Fruit fly (Drosophila melanogaster) whole organism, embryonic: Measurements from ENCODE around the gene CG33346.
A peak's percentile ranks its signal among the peaks of the same experiment; 100 is the strongest.

Experiments used
- Bgb ChIP-seq: fragments of 200-800 bp; sonication (Bioruptor generic); IDR thresholded peaks from 2 replicates; pipeline ENCODE4 v1.3.6; 2022; ENCODE audit warnings: missing biosample characterization, missing genetic modification characterization; ENCODE audit not compliant: partially characterized antibody
- CG10565 ChIP-seq: fragments of 200-800 bp; sonication (Bioruptor generic); optimal IDR thresholded peaks from 3 replicates; lab custom pipeline; 2016; ENCODE audit warnings: missing biosample characterization, mild to moderate bottlenecking, missing genetic modification characterization
- CG10959 ChIP-seq: fragments of 200-800 bp; sonication (Bioruptor generic); IDR thresholded peaks from 2 replicates; pipeline ENCODE4 v1.3.6; 2022; ENCODE audit warnings: missing biosample characterization, missing genetic modification characterization
- CG12659 ChIP-seq: fragments of 200-800 bp; sonication (Bioruptor generic); optimal IDR thresholded peaks from 3 replicates; lab custom pipeline; 2017; ENCODE audit warnings: mild to moderate bottlenecking, missing biosample characterization, missing genetic modification reagents, missing genetic modification characterization
- CG17328 ChIP-seq: fragments of 200-800 bp; sonication (Bioruptor generic); IDR thresholded peaks from 2 replicates; pipeline ENCODE4 v1.3.6; 2022; ENCODE audit warnings: missing biosample characterization, missing genetic modification characterization
- CG17385 ChIP-seq: fragments of 200-800 bp; sonication (Bioruptor generic); optimal IDR thresholded peaks from 3 replicates; lab custom pipeline; 2018; ENCODE audit warnings: missing biosample characterization, mild to moderate bottlenecking, missing genetic modification characterization
- CG17829 ChIP-seq: fragments of 200-800 bp; optimal IDR thresholded peaks from 2 replicates; lab custom pipeline; 2019; ENCODE audit warnings: missing biosample characterization, mild to moderate bottlenecking, missing genetic modification characterization, moderate library complexity
- CG17912 ChIP-seq: fragments of 200-800 bp; sonication (Bioruptor generic); optimal IDR thresholded peaks from 2 replicates; lab custom pipeline; 2018; ENCODE audit warnings: missing biosample characterization, mild to moderate bottlenecking, missing genetic modification characterization
- CG1792 ChIP-seq: fragments of 200-800 bp; sonication (Bioruptor generic); optimal IDR thresholded peaks from 2 replicates; lab custom pipeline; 2016; ENCODE audit warnings: missing biosample characterization, missing genetic modification characterization
- CG2116 ChIP-seq: fragments of 200-800 bp; sonication (Bioruptor generic); optimal IDR thresholded peaks from 3 replicates; lab custom pipeline; 2018; ENCODE audit warnings: missing biosample characterization, mild to moderate bottlenecking, missing genetic modification characterization
- CG30431 ChIP-seq: fragments of 200-800 bp; sonication (Bioruptor generic); optimal IDR thresholded peaks from 2 replicates; lab custom pipeline; 2017; ENCODE audit warnings: missing biosample characterization, missing genetic modification characterization
- CG3163 ChIP-seq: fragments of 200-800 bp; sonication (Bioruptor generic); optimal IDR thresholded peaks from 3 replicates; lab custom pipeline; 2016; ENCODE audit warnings: missing biosample characterization, missing genetic modification characterization
- CG33557 ChIP-seq: fragments of 200-800 bp; sonication (Bioruptor generic); optimal IDR thresholded peaks from 2 replicates; lab custom pipeline; 2019; ENCODE audit warnings: missing biosample characterization, mild to moderate bottlenecking, missing genetic modification characterization, moderate library complexity
- CG3726 ChIP-seq: fragments of 200-800 bp; sonication (Bioruptor generic); IDR thresholded peaks from 3 replicates; pipeline ENCODE4, ENCODE4 v1.3.6; 2022; ENCODE audit warnings: missing biosample characterization, missing genetic modification characterization
- CG4854 ChIP-seq: fragments of 200-800 bp; sonication (Bioruptor generic); optimal IDR thresholded peaks from 2 replicates; lab custom pipeline; 2016; ENCODE audit warnings: missing biosample characterization, missing genetic modification characterization, inconsistent platforms
- CG8765 ChIP-seq: fragments of 200-800 bp; sonication (Bioruptor generic); IDR thresholded peaks from 2 replicates; pipeline ENCODE4 v1.3.6; 2022; ENCODE audit warnings: missing biosample characterization, missing genetic modification characterization
- CG9437 ChIP-seq: fragments of 200-800 bp; sonication (Bioruptor generic); optimal IDR thresholded peaks from 2 replicates; lab custom pipeline; 2018; ENCODE audit warnings: missing biosample characterization, mild to moderate bottlenecking, missing genetic modification characterization
- CG9727 ChIP-seq: fragments of 200-800 bp; sonication (Bioruptor generic); optimal IDR thresholded peaks from 3 replicates; lab custom pipeline; 2017; ENCODE audit warnings: missing biosample characterization, mild to moderate bottlenecking, missing genetic modification characterization
- Dip3 ChIP-seq: fragments of 200-800 bp; sonication (Bioruptor generic); optimal IDR thresholded peaks from 3 replicates; lab custom pipeline; 2016; ENCODE audit warnings: missing biosample characterization, missing genetic modification characterization
- Dll ChIP-seq: fragments of 200-800 bp; sonication (Bioruptor generic); IDR thresholded peaks from 4 replicates; pipeline ENCODE4 v1.3.6; 2022; ENCODE audit warnings: missing biosample characterization, missing genetic modification characterization; ENCODE audit not compliant: partially characterized antibody
- Dref ChIP-seq: fragments of 200-800 bp; sonication (Bioruptor generic); IDR thresholded peaks from 2 replicates; pipeline ENCODE4 v1.3.6; 2022; ENCODE audit warnings: missing biosample characterization, missing genetic modification characterization
- HHEX ChIP-seq: fragments of 200-800 bp; sonication (Bioruptor generic); optimal IDR thresholded peaks from 3 replicates; lab custom pipeline; 2017; ENCODE audit warnings: missing biosample characterization, mild to moderate bottlenecking, missing genetic modification characterization, missing genetic modification reagents
- HLH4C ChIP-seq: fragments of 200-800 bp; sonication (Bioruptor generic); IDR thresholded peaks from 3 replicates; pipeline ENCODE4 v1.3.6; 2022; ENCODE audit warnings: missing biosample characterization, missing genetic modification characterization; ENCODE audit not compliant: partially characterized antibody
- Myb ChIP-seq: fragments of 200-800 bp; sonication (Bioruptor generic); optimal IDR thresholded peaks from 2 replicates; lab custom pipeline; 2016; ENCODE audit warnings: missing biosample characterization, missing genetic modification characterization
- PHDP ChIP-seq: fragments of 200-800 bp; sonication (Bioruptor generic); optimal IDR thresholded peaks from 3 replicates; lab custom pipeline; 2018; ENCODE audit warnings: missing biosample characterization, mild to moderate bottlenecking, missing genetic modification characterization, moderate library complexity
- Pdp1 ChIP-seq, 2 experiments: fragments of 200-800 bp; sonication (Bioruptor generic); optimal IDR thresholded peaks; 3 replicates each; lab custom pipeline; 2016; ENCODE audit warnings: missing biosample characterization in 2 of 2, missing genetic modification characterization in 2 of 2, mild to moderate bottlenecking in 1 of 2, moderate library complexity in 1 of 2
- Sin3A ChIP-seq: fragments of >200 bp; optimal IDR thresholded peaks from 2 replicates; lab custom pipeline; 2018
- Sry-β ChIP-seq: fragments of 200-800 bp; sonication (Bioruptor generic); optimal IDR thresholded peaks from 2 replicates; lab custom pipeline; 2018; ENCODE audit warnings: missing biosample characterization, mild to moderate bottlenecking, missing genetic modification characterization, moderate library complexity
- ap ChIP-seq: fragments of 200-800 bp; sonication (Bioruptor generic); IDR thresholded peaks from 2 replicates; pipeline ENCODE4 v1.3.6; 2022; ENCODE audit warnings: missing biosample characterization, missing genetic modification characterization
- chif ChIP-seq, 2 experiments: fragments of 200-800 bp; sonication (Bioruptor generic); optimal IDR thresholded peaks; 3 replicates each; lab custom pipeline; 2016; ENCODE audit warnings: missing biosample characterization in 2 of 2, missing genetic modification characterization in 2 of 2
- crc ChIP-seq: fragments of 200-800 bp; sonication (Bioruptor generic); optimal IDR thresholded peaks from 2 replicates; lab custom pipeline; 2016; ENCODE audit warnings: missing biosample characterization, missing genetic modification characterization
- crol ChIP-seq: fragments of 200-800 bp; sonication (Bioruptor generic); IDR thresholded peaks from 2 replicates; pipeline ENCODE4 v1.3.6; 2022; ENCODE audit warnings: missing biosample characterization, missing genetic modification characterization
- disco-r ChIP-seq: fragments of 200-800 bp; sonication (Bioruptor generic); optimal IDR thresholded peaks from 2 replicates; lab custom pipeline; 2016; ENCODE audit warnings: missing biosample characterization, missing genetic modification characterization
- fru ChIP-seq: fragments of >200 bp; optimal IDR thresholded peaks from 2 replicates; lab custom pipeline; 2017
- gfzf ChIP-seq: fragments of 200-800 bp; sonication (Bioruptor generic); optimal IDR thresholded peaks from 2 replicates; lab custom pipeline; 2016; ENCODE audit warnings: missing biosample characterization, mild to moderate bottlenecking, missing genetic modification characterization, moderate library complexity
- gsb-n ChIP-seq: fragments of 200-800 bp; sonication (Bioruptor generic); optimal IDR thresholded peaks from 3 replicates; lab custom pipeline; 2018; ENCODE audit warnings: missing biosample characterization, mild to moderate bottlenecking, missing genetic modification characterization
- ham ChIP-seq: fragments of 200-800 bp; sonication (Bioruptor generic); IDR thresholded peaks from 2 replicates; pipeline ENCODE4 v1.3.6; 2022; ENCODE audit warnings: missing biosample characterization, missing genetic modification characterization
- hbn ChIP-seq: fragments of 200-800 bp; sonication (Bioruptor generic); IDR thresholded peaks from 2 replicates; pipeline ENCODE4 v1.3.6; 2022; ENCODE audit warnings: missing biosample characterization, missing genetic modification characterization; ENCODE audit not compliant: partially characterized antibody
- klu ChIP-seq: fragments of 200-800 bp; sonication (Bioruptor generic); IDR thresholded peaks from 2 replicates; pipeline ENCODE4 v1.3.6; 2022; ENCODE audit warnings: missing biosample characterization, missing genetic modification characterization
- nau ChIP-seq: fragments of 200-800 bp; sonication (Bioruptor generic); optimal IDR thresholded peaks from 3 replicates; lab custom pipeline; 2017; ENCODE audit warnings: missing biosample characterization, mild to moderate bottlenecking, missing genetic modification characterization, missing genetic modification reagents
- nom ChIP-seq: fragments of 200-800 bp; sonication (Bioruptor generic); optimal IDR thresholded peaks from 2 replicates; lab custom pipeline; 2017; ENCODE audit warnings: missing biosample characterization, missing genetic modification characterization, mild to moderate bottlenecking, moderate library complexity, missing genetic modification reagents
- p53 ChIP-seq: fragments of 200-800 bp; sonication (Bioruptor generic); optimal IDR thresholded peaks from 2 replicates; lab custom pipeline; 2016; ENCODE audit warnings: missing biosample characterization, missing genetic modification characterization
- pnt ChIP-seq: fragments of 200-800 bp; sonication (Bioruptor generic); optimal IDR thresholded peaks from 3 replicates; lab custom pipeline; 2016; ENCODE audit warnings: missing biosample characterization, missing genetic modification characterization
- pzg ChIP-seq: fragments of 200-800 bp; sonication (Bioruptor generic); optimal IDR thresholded peaks from 3 replicates; lab custom pipeline; 2018; ENCODE audit warnings: missing biosample characterization, mild to moderate bottlenecking, missing genetic modification characterization, moderate library complexity
- scrt ChIP-seq: fragments of 200-800 bp; sonication (Bioruptor generic); optimal IDR thresholded peaks from 2 replicates; lab custom pipeline; 2018; ENCODE audit warnings: missing biosample characterization, mild to moderate bottlenecking, missing genetic modification characterization, moderate library complexity
- seq ChIP-seq: fragments of 200-800 bp; sonication (Bioruptor generic); IDR thresholded peaks from 2 replicates; pipeline ENCODE4 v1.3.6; 2022; ENCODE audit warnings: missing biosample characterization, missing genetic modification characterization
- sima ChIP-seq: fragments of 200-800 bp; sonication (Bioruptor generic); optimal IDR thresholded peaks from 2 replicates; lab custom pipeline; 2016; ENCODE audit warnings: missing biosample characterization, missing genetic modification characterization
- stc ChIP-seq: fragments of 200-800 bp; sonication (Bioruptor generic); IDR thresholded peaks from 2 replicates; pipeline ENCODE4 v1.3.6; 2022; ENCODE audit warnings: missing biosample characterization, missing genetic modification characterization
- tx ChIP-seq: fragments of 200-800 bp; sonication (Bioruptor generic); optimal IDR thresholded peaks from 2 replicates; lab custom pipeline; 2016; ENCODE audit warnings: missing biosample characterization, missing genetic modification characterization
- zen2 ChIP-seq: fragments of 200-800 bp; sonication (Bioruptor generic); IDR thresholded peaks from 3 replicates; pipeline ENCODE4 v1.3.6; 2022; ENCODE audit warnings: missing biosample characterization, missing genetic modification characterization; ENCODE audit not compliant: partially characterized antibody
- zf30C ChIP-seq: fragments of 200-800 bp; sonication (Bioruptor generic); optimal IDR thresholded peaks from 3 replicates; lab custom pipeline; 2018; ENCODE audit warnings: missing biosample characterization, mild to moderate bottlenecking, missing genetic modification characterization
- zfh1 ChIP-seq: fragments of 200-800 bp; sonication (Bioruptor generic); IDR thresholded peaks from 3 replicates; pipeline ENCODE4 v1.3.6; 2022; ENCODE audit warnings: missing biosample characterization, missing genetic modification characterization

The CG33346 gene

dm6 chr3R:28695993-28696392 lies 27.0 kb downstream of the CG33346 start, which contains the start of gene htt (continued):
- 0 out of 2 replicates have a peak, but pooled peaks have one; percentile 19 for TF ChIP-seq hbn (GFP tag; lab: Robert Waterston, UW)
- no peak for TF ChIP-seq disco-r (GFP tag; lab: Kevin White, UChicago)
- no peak for TF ChIP-seq HHEX
- peak; percentile 64 for TF ChIP-seq pzg (GFP tag; lab: Kevin White, UChicago)
- TF ChIP-seq CG4854 (GFP tag; lab: Kevin White, UChicago) = no peak
- TF ChIP-seq CG17912 (GFP tag; lab: Kevin White, UChicago) = no peak
- peak; percentile 15 for TF ChIP-seq CG2116 (GFP tag; lab: Kevin White, UChicago)
- TF ChIP-seq chif (GFP tag; optimal IDR thresholded peaks at IDR 0.05; lab: Kevin White, UChicago) = no peak
- TF ChIP-seq pnt (GFP tag; lab: Kevin White, UChicago) = no peak
- no peak for TF ChIP-seq p53
- peak; percentile 81 for TF ChIP-seq gfzf
- no peak for TF ChIP-seq stc
- no peak for TF ChIP-seq CG3163 (GFP tag; lab: Kevin White, UChicago)
- peak; percentile 96 for TF ChIP-seq Myb (GFP tag; lab: Kevin White, UChicago)
- TF ChIP-seq nau (GFP tag; lab: Kevin White, UChicago) = no peak
- no peak for TF ChIP-seq HLH4C (GFP tag; lab: Robert Waterston, UW)
- TF ChIP-seq CG10959 (GFP tag; lab: Robert Waterston, UW) = no peak
- no peak for TF ChIP-seq crol (GFP tag; lab: Robert Waterston, UW)
- no peak for TF ChIP-seq CG1792
- TF ChIP-seq tx (GFP tag; lab: Kevin White, UChicago) = no peak
- no peak for TF ChIP-seq CG30431 (GFP tag; lab: Kevin White, UChicago)
- TF ChIP-seq CG33557 (GFP tag; lab: Kevin White, UChicago) = no peak
- no peak for TF ChIP-seq CG8765
- TF ChIP-seq CG10565 (GFP tag; lab: Kevin White, UChicago) = no peak
- no peak for TF ChIP-seq zen2 (GFP tag; lab: Robert Waterston, UW)
- peak; percentile 43; the same call in 2 of the 4 replicates for TF ChIP-seq Dll (GFP tag; lab: Robert Waterston, UW)
- TF ChIP-seq seq (GFP tag; lab: Robert Waterston, UW) = no peak
- no peak for TF ChIP-seq ham (GFP tag; lab: Robert Waterston, UW)
- no peak for TF ChIP-seq gsb-n (tag; lab: Kevin White, UChicago)
- no peak for TF ChIP-seq zf30C
- TF ChIP-seq klu (GFP tag; lab: Robert Waterston, UW) = no peak
- TF ChIP-seq Sin3A = peak; percentile 49
- TF ChIP-seq CG9727 (GFP tag; lab: Kevin White, UChicago) = no peak
- peak; percentile 70 for TF ChIP-seq scrt (GFP tag; lab: Kevin White, UChicago)
- no peak for TF ChIP-seq CG9437 (GFP tag; lab: Kevin White, UChicago)
- no peak for TF ChIP-seq CG12659 (GFP tag; lab: Kevin White, UChicago)
- no peak for TF ChIP-seq CG17328 (GFP tag; lab: Robert Waterston, UW)
- TF ChIP-seq zfh1 (GFP tag; lab: Robert Waterston, UW) = no peak
- TF ChIP-seq Sry-β (GFP tag; lab: Kevin White, UChicago) = no peak
- no peak for TF ChIP-seq crc (GFP tag; lab: Kevin White, UChicago)
- TF ChIP-seq nom (GFP tag; lab: Kevin White, UChicago) = no peak
- no peak for TF ChIP-seq CG3726
- TF ChIP-seq ap (GFP tag; lab: Robert Waterston, UW) = no peak
- no peak for TF ChIP-seq fru (lab: Kevin White, UChicago)
- no peak for TF ChIP-seq Pdp1 (GFP tag; optimal IDR thresholded peaks at IDR 0.05; lab: Kevin White, UChicago)
- TF ChIP-seq PHDP (tag; lab: Kevin White, UChicago) = no peak
- TF ChIP-seq Dref = peak; percentile 32; the same call in 1 of the 2 replicates
- TF ChIP-seq Dip3 = no peak
- TF ChIP-seq CG17829 = no peak
- no peak for TF ChIP-seq CG17385
- TF ChIP-seq sima (GFP tag; lab: Kevin White, UChicago) = no peak
- TF ChIP-seq Bgb (GFP tag; lab: Robert Waterston, UW) = no peak
